Worm (Caenorhabditis elegans): ENCODE measurements around the gene K09F6.6.

DNA sequence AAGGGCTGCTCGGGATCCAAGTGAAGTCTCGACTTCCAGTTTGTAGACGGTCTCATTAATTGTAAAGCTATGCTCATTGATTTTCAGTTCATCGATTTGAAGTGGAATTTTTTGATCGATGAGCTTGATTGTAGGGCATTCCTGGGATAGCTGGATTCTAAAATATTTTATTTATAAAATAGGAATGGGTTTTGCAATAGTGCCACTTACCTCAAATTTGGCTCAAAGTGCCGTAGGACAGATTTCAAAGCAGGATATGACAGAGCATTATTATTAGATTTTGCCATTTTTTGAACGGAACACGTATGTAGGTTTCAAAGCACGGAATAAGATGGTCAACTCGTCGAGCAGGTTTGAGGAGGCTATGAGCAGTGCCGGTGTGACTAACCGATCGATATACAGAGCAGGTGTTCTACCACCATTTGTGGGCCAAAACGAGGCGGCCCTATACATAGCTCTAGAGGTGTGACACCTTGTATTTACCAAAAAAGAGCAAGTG, 16.8 kb upstream of the K09F6.6 start, which contains the start of gene fbxc-25:
- TF ChIP-seq hmg-11 (tag; optimal IDR thresholded peaks at IDR 0.05) (no peak), unc-62 (GFP tag; optimal IDR thresholded peaks at IDR 0.05) (no peak), nhr-11 (tag; optimal IDR thresholded peaks at IDR 0.05) (no peak), ztf-4 (tag; optimal IDR thresholded peaks at IDR 0.05) (no peak)
